Fruit fly (Drosophila melanogaster): ENCODE measurements around the gene rols.

dm6 chr3L:11974605-11975004 lies 90.1 kb downstream of the rols start, which contains the start of gene CG14125:
- no peak for TF ChIP-seq CG8478 (optimal IDR thresholded peaks at IDR 0.05)
- no peak for TF ChIP-seq usp (GFP tag; optimal IDR thresholded peaks at IDR 0.05)
- no peak for TF ChIP-seq psq (optimal IDR thresholded peaks at IDR 0.05)
- no peak for TF ChIP-seq Dll (optimal IDR thresholded peaks at IDR 0.05)

Measured in whole organism.